Fruit fly (Drosophila melanogaster) whole organism, adult: ENCODE data around the gene CG6479.

Source experiments
- CG12768 ChIP-seq: fragments of 200-800 bp; sonication (Bioruptor generic); optimal IDR thresholded peaks from 2 replicates; lab custom pipeline; 2017; ENCODE audit warnings: missing biosample characterization, missing genetic modification characterization, mild to moderate bottlenecking, moderate library complexity, missing genetic modification reagents
- CG1620 ChIP-seq: fragments of 200-800 bp; sonication (Bioruptor generic); optimal IDR thresholded peaks from 2 replicates; lab custom pipeline; 2016; ENCODE audit warnings: missing biosample characterization, missing genetic modification characterization
- CG5204 ChIP-seq: fragments of 200-800 bp; sonication (Bioruptor generic); optimal IDR thresholded peaks from 2 replicates; lab custom pipeline; 2016; ENCODE audit warnings: missing biosample characterization, missing genetic modification characterization
- CG7045 ChIP-seq: fragments of 200-800 bp; sonication (Bioruptor generic); optimal IDR thresholded peaks from 2 replicates; lab custom pipeline; 2017; ENCODE audit warnings: missing biosample characterization, mild to moderate bottlenecking, missing genetic modification characterization
- CG7101 ChIP-seq: fragments of 200-800 bp; sonication (Bioruptor generic); optimal IDR thresholded peaks from 2 replicates; lab custom pipeline; 2018; ENCODE audit warnings: missing biosample characterization, mild to moderate bottlenecking, missing genetic modification characterization, moderate library complexity
- Clk ChIP-seq: fragments of 200-800 bp; sonication (Bioruptor generic); optimal IDR thresholded peaks from 2 replicates; lab custom pipeline; 2017; ENCODE audit warnings: missing biosample characterization, missing genetic modification characterization
- Crg-1 ChIP-seq: fragments of 200-800 bp; sonication (Bioruptor generic); optimal IDR thresholded peaks from 2 replicates; lab custom pipeline; 2016; ENCODE audit warnings: missing biosample characterization, missing genetic modification characterization
- Hr96 ChIP-seq: fragments of 200-800 bp; sonication (Bioruptor generic); optimal IDR thresholded peaks from 2 replicates; lab custom pipeline; 2016; ENCODE audit warnings: missing biosample characterization, missing genetic modification characterization
- Mnt ChIP-seq: fragments of 200-800 bp; sonication (Bioruptor generic); optimal IDR thresholded peaks from 2 replicates; lab custom pipeline; 2016; ENCODE audit warnings: missing biosample characterization, mild to moderate bottlenecking, missing genetic modification characterization
- bab1 ChIP-seq: fragments of 200-800 bp; sonication (Bioruptor generic); optimal IDR thresholded peaks from 3 replicates; lab custom pipeline; 2019; ENCODE audit warnings: missing biosample characterization, mild to moderate bottlenecking, missing genetic modification characterization, moderate library complexity
- cic ChIP-seq: fragments of 200-800 bp; sonication (Bioruptor generic); optimal IDR thresholded peaks from 2 replicates; lab custom pipeline; 2017; ENCODE audit warnings: missing biosample characterization, mild to moderate bottlenecking, missing genetic modification characterization, moderate library complexity
- kay ChIP-seq: fragments of 200-800 bp; sonication (Bioruptor generic); peaks from one replicate; lab custom pipeline; 2016; ENCODE audit warnings: missing biosample characterization, missing genetic modification characterization, borderline replicate concordance
- ovo ChIP-seq: fragments of 200-800 bp; sonication (Bioruptor generic); optimal IDR thresholded peaks from 2 replicates; lab custom pipeline; 2016; ENCODE audit warnings: missing biosample characterization, missing genetic modification characterization
- toe ChIP-seq: fragments of 200-800 bp; sonication (Bioruptor generic); optimal IDR thresholded peaks from 2 replicates; lab custom pipeline; 2016; ENCODE audit warnings: missing biosample characterization, missing genetic modification characterization

dm6 chr3L:17341216-17341615 is 2.2 kb upstream of the CG6479 start, which contains the start of gene CG13727:
- no peak for TF ChIP-seq Hr96 (GFP tag; lab: Kevin White, UChicago)
- no peak for TF ChIP-seq Mnt (GFP tag; lab: Kevin White, UChicago)
- no peak for TF ChIP-seq CG7045 (GFP tag; lab: Kevin White, UChicago)
- no peak for TF ChIP-seq cic (GFP tag; lab: Kevin White, UChicago)
- TF ChIP-seq CG7101 (tag; lab: Kevin White, UChicago) = no peak
- TF ChIP-seq kay (GFP tag; lab: Kevin White, UChicago) = no peak
- TF ChIP-seq bab1 (GFP tag; lab: Kevin White, UChicago) = no peak
- TF ChIP-seq ovo (GFP tag; lab: Kevin White, UChicago) = no peak
- TF ChIP-seq CG1620 = no peak
- no peak for TF ChIP-seq toe (GFP tag; lab: Kevin White, UChicago)
- TF ChIP-seq Crg-1 (GFP tag; lab: Kevin White, UChicago) = no peak
- no peak for TF ChIP-seq CG5204 (GFP tag; lab: Kevin White, UChicago)
- no peak for TF ChIP-seq Clk (GFP tag; lab: Kevin White, UChicago)
- no peak for TF ChIP-seq CG12768 (GFP tag; lab: Kevin White, UChicago)
